Worm (Caenorhabditis elegans) whole organism, young adult: Measurements from ENCODE around the gene tyr-6.

Experiments
- ekl-4 ChIP-seq: fragments of 200-800 bp; sonication (Bioruptor generic); IDR thresholded peaks from 2 replicates; pipeline ENCODE4 v1.3.6; 2022; ENCODE audit warnings: missing genetic modification reagents, missing genetic modification characterization, missing compliant biosample characterization
- nhr-90 ChIP-seq: sonication (generic microtip); optimal IDR thresholded peaks from 2 replicates; lab custom pipeline; 2016; ENCODE audit warnings: missing genotype, mild to moderate bottlenecking, missing genetic modification characterization, missing compliant biosample characterization

DNA sequence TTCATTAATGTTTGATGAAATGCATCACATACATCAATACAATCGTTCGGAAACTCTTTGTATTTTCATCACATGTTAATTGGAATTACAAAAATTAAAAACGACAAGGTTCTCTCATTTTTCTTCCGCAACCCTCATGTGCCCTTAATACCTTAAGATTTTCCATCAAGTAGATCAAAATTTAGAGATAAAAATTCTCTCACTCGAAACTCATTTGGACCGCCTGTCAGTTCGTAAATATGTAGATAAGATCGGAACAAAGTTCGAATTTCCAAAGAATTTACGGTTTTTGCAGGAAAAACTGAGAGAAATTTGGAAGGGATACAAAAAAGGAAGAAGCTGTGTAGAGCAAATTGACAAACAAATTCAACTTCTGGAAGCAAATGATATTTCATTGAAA, 15.8 kb downstream of the tyr-6 start:
- TF ChIP-seq nhr-90 (tag; lab: Kevin White, UChicago) (no peak), ekl-4 (GFP tag; lab: Robert Waterston, UW) (no peak)
